Fruit fly (Drosophila melanogaster) whole organism, embryonic: ENCODE data around the gene vih.
A peak's percentile ranks its signal among the peaks of the same experiment; 100 is the strongest.

Source experiments
- Atf3 ChIP-seq: fragments of 200-800 bp; sonication (Bioruptor generic); optimal IDR thresholded peaks from 3 replicates; lab custom pipeline; 2016; ENCODE audit warnings: missing biosample characterization, missing genetic modification characterization
- CG10267 ChIP-seq: fragments of 200-800 bp; sonication (Bioruptor generic); optimal IDR thresholded peaks from 2 replicates; lab custom pipeline; 2018; ENCODE audit warnings: missing biosample characterization, mild to moderate bottlenecking, missing genetic modification characterization, moderate library complexity
- CG10274 ChIP-seq: fragments of 200-800 bp; sonication (Bioruptor generic); optimal IDR thresholded peaks from 3 replicates; lab custom pipeline; 2017; ENCODE audit warnings: missing biosample characterization, mild to moderate bottlenecking, missing genetic modification characterization
- CG11560 ChIP-seq: fragments of 200-800 bp; sonication (Bioruptor generic); IDR thresholded peaks from 3 replicates; pipeline ENCODE4 v1.3.6; 2022; ENCODE audit warnings: missing biosample characterization, missing genetic modification characterization
- CG11696 ChIP-seq: fragments of 200-800 bp; sonication (Bioruptor generic); IDR thresholded peaks from 2 replicates; pipeline ENCODE4 v1.3.6; 2022; ENCODE audit warnings: missing biosample characterization, missing genetic modification characterization
- CG13424 ChIP-seq: fragments of 200-800 bp; sonication (Bioruptor generic); optimal IDR thresholded peaks from 2 replicates; lab custom pipeline; 2019; ENCODE audit warnings: missing biosample characterization, mild to moderate bottlenecking, missing genetic modification characterization, moderate library complexity
- CG1603 ChIP-seq: fragments of 200-800 bp; sonication (Bioruptor generic); optimal IDR thresholded peaks from 2 replicates; lab custom pipeline; 2019; ENCODE audit warnings: missing biosample characterization, mild to moderate bottlenecking, missing genetic modification characterization, moderate library complexity
- CG16863 ChIP-seq: fragments of 200-800 bp; sonication (Bioruptor generic); optimal IDR thresholded peaks from 3 replicates; lab custom pipeline; 2016; ENCODE audit warnings: missing biosample characterization, missing genetic modification characterization
- CG17186 ChIP-seq: fragments of 200-800 bp; sonication (Bioruptor generic); optimal IDR thresholded peaks from 3 replicates; lab custom pipeline; 2017; ENCODE audit warnings: missing biosample characterization, missing genetic modification reagents, missing genetic modification characterization
- CG17612 ChIP-seq: fragments of 200-800 bp; sonication (Bioruptor generic); IDR thresholded peaks from 2 replicates; pipeline ENCODE4 v1.3.6; 2022; ENCODE audit warnings: missing biosample characterization, missing genetic modification characterization
- CG18262 ChIP-seq: fragments of 200-800 bp; optimal IDR thresholded peaks from 3 replicates; lab custom pipeline; 2019; ENCODE audit warnings: missing biosample characterization, mild to moderate bottlenecking, missing genetic modification characterization, moderate library complexity
- CG1832 ChIP-seq: fragments of 200-800 bp; sonication (Bioruptor generic); optimal IDR thresholded peaks from 2 replicates; lab custom pipeline; 2017; ENCODE audit warnings: missing biosample characterization, mild to moderate bottlenecking, missing genetic modification characterization, inconsistent platforms
- CG18599 ChIP-seq: fragments of 200-800 bp; sonication (Bioruptor generic); optimal IDR thresholded peaks from 3 replicates; lab custom pipeline; 2017; ENCODE audit warnings: missing biosample characterization, missing genetic modification characterization, mild to moderate bottlenecking, moderate library complexity, missing genetic modification reagents
- CG33557 ChIP-seq: fragments of 200-800 bp; sonication (Bioruptor generic); optimal IDR thresholded peaks from 2 replicates; lab custom pipeline; 2019; ENCODE audit warnings: missing biosample characterization, mild to moderate bottlenecking, missing genetic modification characterization, moderate library complexity
- CG3407 ChIP-seq: fragments of 200-800 bp; sonication (Bioruptor generic); optimal IDR thresholded peaks from 2 replicates; lab custom pipeline; 2018; ENCODE audit warnings: missing biosample characterization, mild to moderate bottlenecking, missing genetic modification characterization
- CG4617 ChIP-seq: fragments of 200-800 bp; sonication (Bioruptor generic); optimal IDR thresholded peaks from 3 replicates; lab custom pipeline; 2016; ENCODE audit warnings: missing biosample characterization, missing genetic modification characterization, borderline replicate concordance
- CG6689 ChIP-seq: fragments of 200-800 bp; sonication (Bioruptor generic); IDR thresholded peaks from 2 replicates; pipeline ENCODE4 v1.3.6; 2022; ENCODE audit warnings: missing biosample characterization, missing genetic modification characterization
- CG7357 ChIP-seq: fragments of 200-800 bp; sonication (Bioruptor generic); IDR thresholded peaks from 3 replicates; pipeline ENCODE4 v1.3.6; 2022; ENCODE audit warnings: missing biosample characterization, missing genetic modification characterization
- CG7372 ChIP-seq: fragments of 200-800 bp; sonication (Bioruptor generic); IDR thresholded peaks from 2 replicates; pipeline ENCODE4 v1.3.6; 2022; ENCODE audit warnings: missing biosample characterization, missing genetic modification characterization
- CG7786 ChIP-seq: fragments of 200-800 bp; sonication (Bioruptor generic); optimal IDR thresholded peaks from 2 replicates; lab custom pipeline; 2016; ENCODE audit warnings: missing biosample characterization, missing genetic modification characterization
- CG7839 ChIP-seq: fragments of 200-800 bp; sonication (Bioruptor generic); optimal IDR thresholded peaks from 3 replicates; lab custom pipeline; 2018; ENCODE audit warnings: missing biosample characterization, mild to moderate bottlenecking, missing genetic modification characterization, moderate library complexity
- CG7963 ChIP-seq: fragments of 200-800 bp; sonication (Bioruptor generic); IDR thresholded peaks from 3 replicates; pipeline ENCODE4 v1.3.6; 2022; ENCODE audit warnings: missing biosample characterization, missing genetic modification characterization; ENCODE audit not compliant: partially characterized antibody
- CG8388 ChIP-seq: fragments of 200-800 bp; sonication (Bioruptor generic); optimal IDR thresholded peaks from 2 replicates; lab custom pipeline; 2019; ENCODE audit warnings: missing biosample characterization, mild to moderate bottlenecking, missing genetic modification characterization, moderate library complexity
- CG8478 ChIP-seq: fragments of >200 bp; optimal IDR thresholded peaks from 2 replicates; lab custom pipeline; 2018
- CG8765 ChIP-seq: fragments of 200-800 bp; sonication (Bioruptor generic); IDR thresholded peaks from 2 replicates; pipeline ENCODE4 v1.3.6; 2022; ENCODE audit warnings: missing biosample characterization, missing genetic modification characterization
- CG9437 ChIP-seq: fragments of 200-800 bp; sonication (Bioruptor generic); optimal IDR thresholded peaks from 2 replicates; lab custom pipeline; 2018; ENCODE audit warnings: missing biosample characterization, mild to moderate bottlenecking, missing genetic modification characterization
- ERR ChIP-seq: fragments of 200-800 bp; sonication (Bioruptor generic); optimal IDR thresholded peaks from 2 replicates; lab custom pipeline; 2016; ENCODE audit warnings: missing biosample characterization, missing genetic modification characterization
- Eip74EF ChIP-seq, 2 experiments: fragments of 200-800 bp in 1 of 2; fragments of >200 bp in 1 of 2; sonication (Bioruptor generic) in 1 of 2; optimal IDR thresholded peaks; 2 replicates each; lab custom pipeline; 2017 to 2019; ENCODE audit warnings: missing biosample characterization in 2 of 2, missing genetic modification characterization in 2 of 2, mild to moderate bottlenecking in 1 of 2, moderate library complexity in 1 of 2
- Mes4 ChIP-seq: fragments of 200-800 bp; sonication (Bioruptor generic); optimal IDR thresholded peaks from 2 replicates; lab custom pipeline; 2016; ENCODE audit warnings: missing biosample characterization, missing genetic modification characterization
- Pdp1 ChIP-seq, 2 experiments: fragments of 200-800 bp; sonication (Bioruptor generic); optimal IDR thresholded peaks; 3 replicates each; lab custom pipeline; 2016; ENCODE audit warnings: missing biosample characterization in 2 of 2, missing genetic modification characterization in 2 of 2, mild to moderate bottlenecking in 1 of 2, moderate library complexity in 1 of 2
- Scr ChIP-seq: fragments of 200-800 bp; sonication (Bioruptor generic); IDR thresholded peaks from 2 replicates; pipeline ENCODE4 v1.3.6; 2022; ENCODE audit warnings: missing biosample characterization, missing genetic modification characterization; ENCODE audit not compliant: partially characterized antibody
- TFAM ChIP-seq: fragments of 200-800 bp; sonication (Bioruptor generic); optimal IDR thresholded peaks from 2 replicates; lab custom pipeline; 2017; ENCODE audit warnings: missing biosample characterization, missing genetic modification characterization, inconsistent platforms
- Vsx1 ChIP-seq: fragments of 200-800 bp; sonication (Bioruptor generic); optimal IDR thresholded peaks from 2 replicates; lab custom pipeline; 2017; ENCODE audit warnings: missing biosample characterization, mild to moderate bottlenecking, missing genetic modification characterization, missing genetic modification reagents
- abd-A ChIP-seq: fragments of 200-800 bp; sonication (Bioruptor generic); optimal IDR thresholded peaks from 3 replicates; lab custom pipeline; 2019; ENCODE audit warnings: missing biosample characterization, mild to moderate bottlenecking, missing genetic modification characterization, moderate library complexity
- ac ChIP-seq: fragments of 200-800 bp; sonication (Bioruptor generic); optimal IDR thresholded peaks from 3 replicates; lab custom pipeline; 2017; ENCODE audit warnings: missing biosample characterization, mild to moderate bottlenecking, missing genetic modification characterization
- bab2 ChIP-seq: fragments of 200-800 bp; sonication (Bioruptor generic); optimal IDR thresholded peaks from 2 replicates; lab custom pipeline; 2016; ENCODE audit warnings: missing biosample characterization, missing genetic modification characterization
- bbx ChIP-seq: fragments of 200-800 bp; sonication (Bioruptor generic); IDR thresholded peaks from 2 replicates; pipeline ENCODE4 v1.3.6; 2022; ENCODE audit warnings: missing biosample characterization, missing genetic modification characterization; ENCODE audit not compliant: partially characterized antibody
- btn ChIP-seq: fragments of 200-800 bp; sonication (Bioruptor generic); optimal IDR thresholded peaks from 2 replicates; lab custom pipeline; 2016; ENCODE audit warnings: missing biosample characterization, missing genetic modification characterization
- cato ChIP-seq: fragments of 200-800 bp; sonication (Bioruptor generic); optimal IDR thresholded peaks from 2 replicates; lab custom pipeline; 2016; ENCODE audit warnings: missing biosample characterization, missing genetic modification characterization, borderline replicate concordance
- croc ChIP-seq: fragments of 200-800 bp; sonication (Bioruptor generic); conservative IDR thresholded peaks from 3 replicates; pipeline ENCODE4 v1.3.6; 2022; ENCODE audit warnings: missing biosample characterization, missing genetic modification characterization
- crp ChIP-seq, 2 experiments: fragments of 200-800 bp; sonication (Bioruptor generic); optimal IDR thresholded peaks; 2 replicates in 1 of 2; 3 replicates in 1 of 2; lab custom pipeline; 2017; ENCODE audit warnings: missing biosample characterization in 2 of 2, missing genetic modification characterization in 2 of 2, mild to moderate bottlenecking in 1 of 2, moderate library complexity in 1 of 2
- cwo ChIP-seq: fragments of 200-800 bp; sonication (Bioruptor generic); optimal IDR thresholded peaks from 3 replicates; lab custom pipeline; 2017; ENCODE audit warnings: missing biosample characterization, missing genetic modification characterization, mild to moderate bottlenecking, moderate library complexity, missing genetic modification reagents
- dysf ChIP-seq: fragments of 200-800 bp; sonication (Bioruptor generic); IDR thresholded peaks from 3 replicates; pipeline ENCODE4 v1.3.6; 2022; ENCODE audit warnings: missing biosample characterization, missing genetic modification characterization
- grn ChIP-seq: fragments of 200-800 bp; sonication (Bioruptor generic); optimal IDR thresholded peaks from 3 replicates; lab custom pipeline; 2017; ENCODE audit warnings: missing biosample characterization, missing genetic modification characterization
- jumu ChIP-seq: fragments of 200-800 bp; sonication (Bioruptor generic); optimal IDR thresholded peaks from 3 replicates; lab custom pipeline; 2016; ENCODE audit warnings: missing biosample characterization, missing genetic modification characterization
- nerfin-2 ChIP-seq: fragments of 200-800 bp; sonication (Bioruptor generic); IDR thresholded peaks from 2 replicates; pipeline ENCODE4 v1.3.6; 2022; ENCODE audit warnings: missing biosample characterization, missing genetic modification characterization; ENCODE audit not compliant: partially characterized antibody
- sens-2 ChIP-seq: fragments of 200-800 bp; sonication (Bioruptor generic); IDR thresholded peaks from 2 replicates; pipeline ENCODE4 v1.3.6; 2022; ENCODE audit warnings: missing biosample characterization, missing genetic modification characterization
- so ChIP-seq: fragments of 200-800 bp; sonication (Bioruptor generic); IDR thresholded peaks from 3 replicates; pipeline ENCODE4 v1.3.6; 2022; ENCODE audit warnings: missing biosample characterization, missing genetic modification characterization
- unpg ChIP-seq: fragments of 200-800 bp; sonication (Bioruptor generic); optimal IDR thresholded peaks from 3 replicates; lab custom pipeline; 2018; ENCODE audit warnings: missing biosample characterization, mild to moderate bottlenecking, missing genetic modification characterization, moderate library complexity

Gene vih

dm6 chr3L:12514762-12515215 is 10.7 kb downstream of the vih start, which contains the start of the genes sti and tral:
TSS of gene sti (minus strand) at chr3L:12514815.
TSS of gene tral (plus strand) at chr3L:12515059.
- TF ChIP-seq CG3407 (GFP tag; lab: Kevin White, UChicago) (peak; percentile 82), CG16863 (GFP tag; lab: Kevin White, UChicago) (peak; percentile 92), CG7372 (GFP tag; lab: Robert Waterston, UW) (peak; percentile 83), Pdp1 (GFP tag; optimal IDR thresholded peaks at IDR 0.05; lab: Kevin White, UChicago) (peak; percentile 84 to 95), CG17186 (GFP tag; lab: Kevin White, UChicago) (peak; percentile 94), cwo (GFP tag; lab: Kevin White, UChicago) (peak; percentile 77), CG7963 (no peak), btn (GFP tag; lab: Kevin White, UChicago) (peak; percentile 74), Atf3 (GFP tag; lab: Kevin White, UChicago) (peak; percentile 90), CG9437 (peak; percentile 61), unpg (GFP tag; lab: Kevin White, UChicago) (peak; percentile 81), CG11696 (GFP tag; lab: Robert Waterston, UW) (peak; percentile 41; the same call in 1 of the 2 replicates), CG7839 (peak; percentile 75), Mes4 (GFP tag; lab: Kevin White, UChicago) (peak; percentile 86), ERR (GFP tag; lab: Kevin White, UChicago) (peak; percentile 86), CG18599 (GFP tag; lab: Kevin White, UChicago) (peak; percentile 93), CG10274 (GFP tag; lab: Kevin White, UChicago) (peak; percentile 61), Vsx1 (GFP tag; lab: Kevin White, UChicago) (no peak), CG11560 (peak; percentile 81), CG4617 (GFP tag; lab: Kevin White, UChicago) (peak; percentile 92), nerfin-2 (GFP tag; lab: Robert Waterston, UW) (0 out of 2 replicates have a peak, but pooled peaks have one; percentile 31), CG33557 (GFP tag; lab: Kevin White, UChicago) (peak; percentile 78), Scr (GFP tag; lab: Robert Waterston, UW) (peak; percentile 53), sens-2 (GFP tag; lab: Robert Waterston, UW) (peak; percentile 21; the same call in 1 of the 2 replicates), CG10267 (tag; lab: Kevin White, UChicago) (peak; percentile 99), cato (peak; percentile 89), CG18262 (tag; lab: Kevin White, UChicago) (peak; percentile 79), CG1603 (tag; lab: Kevin White, UChicago) (peak; percentile 88), TFAM (GFP tag; lab: Kevin White, UChicago) (no peak), CG7786 (GFP tag; lab: Kevin White, UChicago) (peak; percentile 95), CG8478 (no peak), crp (GFP tag; optimal IDR thresholded peaks at IDR 0.05; lab: Kevin White, UChicago) (peak in 1 of 2 experiments; percentile 53), CG17612 (GFP tag; lab: Robert Waterston, UW) (peak; percentile 57; the same call in 1 of the 2 replicates), CG7357 (GFP tag; lab: Robert Waterston, UW) (peak; percentile 65; the same call in 2 of the 3 replicates), abd-A (tag; lab: Kevin White, UChicago) (no peak), ac (GFP tag; lab: Kevin White, UChicago) (peak; percentile 16), croc (GFP tag; lab: Robert Waterston, UW) (peak; percentile 70), CG6689 (GFP tag; lab: Robert Waterston, UW) (peak; percentile 87), grn (GFP tag; lab: Kevin White, UChicago) (peak; percentile 40), CG13424 (tag; lab: Kevin White, UChicago) (peak; percentile 88), bbx (peak; percentile 24; the same call in 1 of the 2 replicates), dysf (GFP tag; lab: Robert Waterston, UW) (peak; percentile 82), CG8388 (peak; percentile 69), CG1832 (GFP tag; lab: Kevin White, UChicago) (no peak), jumu (GFP tag; lab: Kevin White, UChicago) (peak; percentile 97), so (GFP tag; lab: Robert Waterston, UW) (peak; percentile 68; the same call in 2 of the 3 replicates), Eip74EF (GFP tag; optimal IDR thresholded peaks at IDR 0.05; lab: Kevin White, UChicago) (no peak), bab2 (GFP tag; lab: Kevin White, UChicago) (peak; percentile 96), CG8765 (peak; percentile 74)
